Worm (Caenorhabditis elegans) whole organism, midembryonic: ENCODE data around the gene srw-10.

ENCODE experiments used
- flt-1 ChIP-seq: fragments of 200-800 bp; sonication (Bioruptor generic); IDR thresholded peaks from 2 replicates; pipeline ENCODE4 v1.3.6; 2022; ENCODE audit warnings: missing genetic modification characterization, missing compliant biosample characterization
- med-1 ChIP-seq: sonication (generic microtip); optimal IDR thresholded peaks from 2 replicates; lab custom pipeline; 2017; ENCODE audit warnings: missing genetic modification characterization, mild to moderate bottlenecking, missing compliant biosample characterization, antibody characterized with exemption, missing genetic modification reagents; ENCODE audit not compliant: insufficient read depth
- tab-1 ChIP-seq: fragments of 200-800 bp; sonication (Bioruptor generic); IDR thresholded peaks from 2 replicates; pipeline ENCODE4 v1.3.6; 2022; ENCODE audit warnings: missing genetic modification characterization, missing compliant biosample characterization
- ztf-29 ChIP-seq: fragments of 200-800 bp; sonication (Bioruptor generic); IDR thresholded peaks from 2 replicates; pipeline ENCODE4 v1.3.6; 2022; ENCODE audit warnings: missing genetic modification reagents, missing genetic modification characterization, missing compliant biosample characterization

- TF ChIP-seq med-1 (GFP tag; lab: Kevin White, UChicago) (no peak), tab-1 (GFP tag; lab: Robert Waterston, UW) (no peak), flt-1 (no peak), ztf-29 (GFP tag; lab: Robert Waterston, UW) (no peak)
Observed at ce11 chrIII:12755048-12755447, at the start of gene srw-10.
